Worm (Caenorhabditis elegans): ENCODE measurements around the gene str-263.
"Not testable (repeated sequence)": the region's sequence is repeated elsewhere in the genome, so short reads cannot be mapped to it uniquely, and the experiment has no call there.

str-263 gene

DNA sequence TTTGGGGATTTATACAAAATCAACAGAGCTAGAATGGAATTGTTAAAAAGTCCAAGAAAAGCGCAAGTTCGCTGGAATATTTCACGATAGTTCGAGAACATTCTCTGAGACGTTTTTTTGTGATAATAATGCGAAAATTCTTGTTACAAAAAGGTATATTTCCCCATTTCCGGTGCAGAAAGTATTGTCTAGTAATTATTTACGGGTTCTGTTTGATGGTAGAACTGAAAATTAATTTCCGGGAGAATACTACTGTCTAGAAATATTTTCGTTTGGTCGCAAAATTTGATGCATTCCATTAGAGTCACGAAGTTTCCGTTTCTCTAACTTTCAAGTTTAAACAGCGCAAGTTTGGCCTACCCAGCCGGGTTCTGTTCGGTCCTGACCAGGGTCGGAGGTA is 16.6 kb downstream of the str-263 start, which contains the start of gene str-248:
str-248 (minus strand) TSS at position 101 of the 400 bp plus-strand sequence.
- TF ChIP-seq mbf-1 (tag; optimal IDR thresholded peaks at IDR 0.05): no peak
- TF ChIP-seq nhr-25 (tag; optimal IDR thresholded peaks at IDR 0.05): no peak
- TF ChIP-seq nhr-11 (tag; optimal IDR thresholded peaks at IDR 0.05): no peak
- TF ChIP-seq lin-13 (GFP tag; optimal IDR thresholded peaks at IDR 0.05): no peak
- TF ChIP-seq nhr-12 (tag; optimal IDR thresholded peaks at IDR 0.05): no peak
- TF ChIP-seq aly-2 (tag; optimal IDR thresholded peaks at IDR 0.05): no peak
- no peak for TF ChIP-seq crh-2 (tag; optimal IDR thresholded peaks at IDR 0.05)
- TF ChIP-seq ztf-1 (GFP tag; conservative IDR thresholded peaks at IDR 0.05): no peak
- TF ChIP-seq ztf-4 (tag; optimal IDR thresholded peaks at IDR 0.05): no peak
- no peak for TF ChIP-seq nhr-10 (tag; optimal IDR thresholded peaks at IDR 0.05)
- no peak for TF ChIP-seq sma-3 (GFP tag; optimal IDR thresholded peaks at IDR 0.05)
- no peak for TF ChIP-seq mab-5 (tag; optimal IDR thresholded peaks at IDR 0.05)
- no peak for TF ChIP-seq ztf-11 (tag; optimal IDR thresholded peaks at IDR 0.05)

DNA sequence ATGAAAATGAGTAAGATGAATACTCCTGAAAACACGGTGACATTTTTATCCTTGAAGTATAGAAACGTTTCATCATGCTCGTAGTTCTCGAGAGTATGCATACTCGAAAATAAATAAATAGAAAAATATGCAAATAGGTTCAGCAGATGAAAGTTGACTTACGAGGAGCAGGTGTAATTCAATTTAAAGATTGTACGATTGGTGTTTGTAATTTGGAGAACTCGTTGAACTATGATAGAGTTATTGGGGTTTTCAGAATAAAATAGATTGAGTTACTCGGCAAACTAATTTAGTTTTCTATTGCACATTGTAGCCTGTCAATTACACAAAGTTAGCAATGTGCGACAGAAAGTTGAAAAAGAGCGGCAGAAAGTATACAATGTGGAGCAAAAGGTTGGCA is 25.9 kb downstream of the str-263 start, which contains the start of gene srz-44:
srz-44 (minus strand) TSS at position 101 of the 400 bp plus-strand sequence.
- TF ChIP-seq nhr-25 (tag; optimal IDR thresholded peaks at IDR 0.05): no peak
- no peak for TF ChIP-seq ztf-1 (GFP tag; conservative IDR thresholded peaks at IDR 0.05)
- TF ChIP-seq mab-5 (tag; optimal IDR thresholded peaks at IDR 0.05): no peak
- TF ChIP-seq nhr-129 (tag; optimal IDR thresholded peaks at IDR 0.05): no peak
- no peak for TF ChIP-seq C34F6.9 (tag; optimal IDR thresholded peaks at IDR 0.05)
- TF ChIP-seq nhr-21 (tag; optimal IDR thresholded peaks at IDR 0.05): no peak
- TF ChIP-seq mbf-1 (tag; optimal IDR thresholded peaks at IDR 0.05): no peak
- no peak for TF ChIP-seq nhr-23 (tag; optimal IDR thresholded peaks at IDR 0.05)
- no peak for TF ChIP-seq elt-3 (tag; optimal IDR thresholded peaks at IDR 0.05)
- no peak for TF ChIP-seq peb-1 (tag; optimal IDR thresholded peaks at IDR 0.05)
- TF ChIP-seq ceh-16 (tag; optimal IDR thresholded peaks at IDR 0.05): no peak
- no peak for TF ChIP-seq nhr-6 (tag; optimal IDR thresholded peaks at IDR 0.05)
- no peak for TF ChIP-seq gmeb-1 (tag; optimal IDR thresholded peaks at IDR 0.05)
- no peak for TF ChIP-seq ceh-82 (tag; optimal IDR thresholded peaks at IDR 0.05)
- TF ChIP-seq unc-39 (tag; optimal IDR thresholded peaks at IDR 0.05): no peak
- no peak for TF ChIP-seq lin-13 (GFP tag; optimal IDR thresholded peaks at IDR 0.05)
- no peak for TF ChIP-seq nhr-11 (tag; optimal IDR thresholded peaks at IDR 0.05)
- TF ChIP-seq blmp-1 (tag; optimal IDR thresholded peaks at IDR 0.05; ENCODE audit: insufficient read depth): no peak
- TF ChIP-seq ZK546.5 (tag; optimal IDR thresholded peaks at IDR 0.05): no peak

DNA sequence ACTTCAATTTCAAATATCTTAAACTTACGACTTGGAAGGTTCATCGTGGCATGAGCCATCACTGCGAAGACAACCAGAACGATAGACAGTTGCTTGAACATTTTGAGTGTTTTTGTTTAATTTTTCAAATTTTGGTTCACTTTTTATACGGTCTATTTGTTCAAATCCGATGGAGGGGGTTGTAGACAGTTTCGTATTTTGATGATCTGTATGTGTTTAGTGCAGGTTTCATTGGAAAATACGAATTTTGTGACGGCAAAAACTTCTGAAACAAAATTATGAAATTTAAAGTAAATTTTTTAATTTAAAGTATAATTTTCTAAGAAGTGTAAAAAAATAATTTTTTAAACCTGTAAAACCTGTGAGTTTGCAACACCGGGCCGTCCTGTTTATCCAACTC is 30.2 kb downstream of the str-263 start, which contains the start of gene C55A1.4:
C55A1.4 (minus strand) TSS at position 101 of the 400 bp plus-strand sequence.
- not testable (repeated sequence) for TF ChIP-seq F13H6.1 (tag; optimal IDR thresholded peaks at IDR 0.05); snpc-4 (tag; optimal IDR thresholded peaks at IDR 0.05); blmp-1 (tag; optimal IDR thresholded peaks at IDR 0.05; ENCODE audit: insufficient read depth)

DNA sequence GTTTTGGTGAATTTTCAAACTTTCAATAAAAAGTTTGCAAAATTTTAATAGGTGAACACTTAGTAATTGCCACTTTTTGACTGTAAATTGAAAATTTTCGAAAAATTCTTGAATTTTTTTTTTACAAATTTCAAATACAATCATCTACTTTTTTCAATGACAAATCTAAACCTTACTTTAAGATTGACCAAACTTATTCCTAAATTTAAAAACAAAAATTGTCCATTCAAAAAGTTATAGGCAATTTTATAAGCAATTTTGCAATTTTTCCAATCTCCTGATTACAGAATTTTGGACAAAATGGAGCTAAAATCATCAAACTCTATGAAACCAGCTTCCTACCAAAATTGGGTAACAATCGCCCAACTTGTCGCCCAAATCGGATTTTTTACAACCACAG is 31.6 kb downstream of the str-263 start, which contains the start of gene str-23:
str-23 (plus strand) TSS at position 301 of the 400 bp plus-strand sequence.
- TF ChIP-seq peb-1 (tag; optimal IDR thresholded peaks at IDR 0.05) (no peak), ztf-11 (tag; optimal IDR thresholded peaks at IDR 0.05) (no peak), dmd-4 (tag; optimal IDR thresholded peaks at IDR 0.05) (no peak), ztf-4 (tag; optimal IDR thresholded peaks at IDR 0.05) (no peak), Y55F3AM.14 (GFP tag; optimal IDR thresholded peaks at IDR 0.05) (no peak), ama-1 (optimal IDR thresholded peaks at IDR 0.05) (no peak), unc-62 (GFP tag; optimal IDR thresholded peaks at IDR 0.05) (no peak), F13H6.1 (tag; optimal IDR thresholded peaks at IDR 0.05) (no peak), nhr-6 (tag; optimal IDR thresholded peaks at IDR 0.05) (no peak), ceh-82 (tag; optimal IDR thresholded peaks at IDR 0.05) (no peak), nhr-10 (tag; optimal IDR thresholded peaks at IDR 0.05) (no peak), sem-4 (tag; optimal IDR thresholded peaks at IDR 0.05) (no peak), nhr-237 (tag; optimal IDR thresholded peaks at IDR 0.05) (no peak), mdl-1 (tag; optimal IDR thresholded peaks at IDR 0.05) (no peak), C34F6.9 (tag; optimal IDR thresholded peaks at IDR 0.05) (no peak), nhr-129 (tag; optimal IDR thresholded peaks at IDR 0.05) (no peak)

DNA sequence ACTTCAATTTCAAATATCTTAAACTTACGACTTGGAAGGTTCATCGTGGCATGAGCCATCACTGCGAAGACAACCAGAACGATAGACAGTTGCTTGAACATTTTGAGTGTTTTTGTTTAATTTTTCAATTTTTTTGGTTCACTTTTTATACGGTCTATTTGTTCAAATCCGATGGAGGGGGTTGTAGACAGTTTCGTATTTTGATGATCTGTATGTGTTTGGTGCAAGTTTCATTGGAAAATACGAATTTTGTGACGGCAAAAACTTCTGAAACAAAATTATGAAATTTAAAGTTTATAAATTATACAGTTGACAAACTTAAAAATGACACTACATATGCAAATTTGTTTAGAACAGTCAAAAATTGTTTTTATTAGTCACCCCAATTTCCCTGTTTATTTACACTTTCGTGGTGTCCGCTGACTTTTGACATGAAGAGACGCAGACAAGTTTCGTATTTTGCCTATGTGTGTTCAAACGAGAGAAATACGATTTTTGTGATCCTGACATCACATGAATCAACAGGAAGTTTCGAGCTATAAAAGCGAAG is 34.6 kb downstream of the str-263 start, which contains the start of the genes C55A1.7 and C55A1.6:
C55A1.7 (minus strand) TSS at position 101 of the 550 bp plus-strand sequence.
C55A1.6 (plus strand) TSS at position 500 of the 550 bp plus-strand sequence.
- not testable (repeated sequence) for TF ChIP-seq lin-39, ceh-82, F13H6.1 (tag; optimal IDR thresholded peaks at IDR 0.05)

Data from whole organism, L2 larva.